Fruit fly (Drosophila melanogaster): Measurements from ENCODE around the gene CG16825.

DNA sequence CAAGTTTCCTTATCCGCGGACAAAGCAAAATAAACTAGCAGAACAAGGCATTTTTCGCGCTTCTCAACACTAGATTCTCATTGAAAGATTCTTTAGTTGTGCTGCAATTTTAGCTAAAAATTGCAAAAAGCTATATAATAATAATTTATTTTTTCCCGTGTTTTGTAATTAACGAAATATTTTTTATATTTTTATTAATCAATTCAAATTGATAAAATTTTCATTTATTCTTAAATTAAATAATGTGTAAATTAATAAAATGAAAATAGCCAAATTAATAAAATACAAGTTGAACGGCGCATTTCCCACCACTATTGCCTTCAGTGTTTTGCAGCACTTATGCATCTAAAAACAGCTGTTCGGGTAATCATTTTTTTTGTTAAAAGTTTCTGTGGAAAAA lies 18.1 kb upstream of the CG16825 start, which contains the start of the genes Drep4 and Uvrag:
- TF ChIP-seq Sin3A (optimal IDR thresholded peaks at IDR 0.05) (no peak), ttk (optimal IDR thresholded peaks at IDR 0.05) (no peak), psq (optimal IDR thresholded peaks at IDR 0.05) (no peak), Myc (optimal IDR thresholded peaks at IDR 0.05) (no peak), insv (optimal IDR thresholded peaks at IDR 0.05) (no peak), h (optimal IDR thresholded peaks at IDR 0.05) (no peak)
